Worm (Caenorhabditis elegans): ENCODE data around the gene dmsr-9.

DNA sequence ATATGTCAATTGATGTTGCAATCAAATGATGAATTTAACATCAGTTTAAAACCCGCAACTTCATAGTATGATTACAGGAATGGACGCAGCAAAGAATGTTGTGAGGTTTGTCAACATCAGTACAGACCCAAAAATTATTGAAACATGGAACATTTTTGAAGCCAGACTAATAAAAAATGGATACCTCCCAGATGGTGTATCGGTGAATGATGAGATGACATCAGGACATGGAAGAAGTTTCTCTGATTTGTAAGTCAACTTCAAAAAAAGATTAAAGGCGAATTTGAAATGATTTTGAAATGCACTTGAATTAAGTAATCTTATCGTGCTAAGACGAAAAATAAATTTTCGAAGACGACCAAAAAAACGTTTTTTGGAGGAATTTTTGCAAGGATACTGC, 14.4 kb upstream of the dmsr-9 start:
- no peak for TF ChIP-seq ceh-63 (GFP tag; optimal IDR thresholded peaks at IDR 0.05)
- TF ChIP-seq lsy-2 (tag; optimal IDR thresholded peaks at IDR 0.05): no peak
- no peak for TF ChIP-seq jun-1 (tag; optimal IDR thresholded peaks at IDR 0.05)
- no peak for TF ChIP-seq blmp-1 (tag; optimal IDR thresholded peaks at IDR 0.05)
- no peak for TF ChIP-seq C34B4.2 (tag; optimal IDR thresholded peaks at IDR 0.05)
- no peak for TF ChIP-seq pag-3 (tag; optimal IDR thresholded peaks at IDR 0.05; ENCODE audit: borderline replicate concordance, insufficient read depth)

Data from whole organism, L1 larva.